Fruit fly (Drosophila melanogaster) whole organism, pupa: ENCODE results near the gene Ude.

Source experiments
- CG10348 ChIP-seq: fragments of 200-800 bp; sonication (Bioruptor generic); IDR thresholded peaks from 2 replicates; pipeline ENCODE4 v1.3.6; 2022; ENCODE audit warnings: missing biosample characterization, missing genetic modification characterization
- CG12605 ChIP-seq: fragments of 200-800 bp; sonication (Bioruptor generic); IDR thresholded peaks from 2 replicates; pipeline ENCODE4 v1.3.6; 2022; ENCODE audit warnings: missing biosample characterization, missing genetic modification characterization
- CG13204 ChIP-seq: fragments of 200-800 bp; sonication (Bioruptor generic); optimal IDR thresholded peaks from 2 replicates; lab custom pipeline; 2018; ENCODE audit warnings: missing biosample characterization, mild to moderate bottlenecking, missing genetic modification characterization, moderate library complexity
- CG14655 ChIP-seq: fragments of 200-800 bp; sonication (Bioruptor generic); optimal IDR thresholded peaks from 3 replicates; lab custom pipeline; 2017; ENCODE audit warnings: mild to moderate bottlenecking, missing biosample characterization, missing genetic modification reagents, missing genetic modification characterization
- CG15710 ChIP-seq: fragments of 200-800 bp; sonication (Bioruptor generic); optimal IDR thresholded peaks from 2 replicates; lab custom pipeline; 2018; ENCODE audit warnings: missing biosample characterization, mild to moderate bottlenecking, missing genetic modification characterization, moderate library complexity
- CG17806 ChIP-seq: fragments of 200-800 bp; sonication (Bioruptor generic); optimal IDR thresholded peaks from 2 replicates; lab custom pipeline; 2018; ENCODE audit warnings: missing biosample characterization, mild to moderate bottlenecking, missing genetic modification characterization, moderate library complexity
- CG32121 ChIP-seq: fragments of 200-800 bp; sonication (Bioruptor generic); IDR thresholded peaks from 2 replicates; pipeline ENCODE4 v1.3.6; 2022; ENCODE audit warnings: missing biosample characterization, missing genetic modification characterization
- CG34367 ChIP-seq: fragments of 200-800 bp; sonication (Bioruptor generic); optimal IDR thresholded peaks from 2 replicates; lab custom pipeline; 2018; ENCODE audit warnings: missing biosample characterization, mild to moderate bottlenecking, missing genetic modification characterization
- CG4496 ChIP-seq: fragments of 200-800 bp; sonication (Bioruptor generic); IDR thresholded peaks from 3 replicates; pipeline ENCODE4 v1.3.6; 2022; ENCODE audit warnings: missing biosample characterization, missing genetic modification characterization
- CG8159 ChIP-seq: fragments of 200-800 bp; sonication (Bioruptor generic); optimal IDR thresholded peaks from 3 replicates; lab custom pipeline; 2018; ENCODE audit warnings: missing biosample characterization, mild to moderate bottlenecking, missing genetic modification characterization, moderate library complexity
- CG8301 ChIP-seq: fragments of 200-800 bp; sonication (Bioruptor generic); optimal IDR thresholded peaks from 2 replicates; lab custom pipeline; 2018; ENCODE audit warnings: missing biosample characterization, mild to moderate bottlenecking, missing genetic modification characterization
- CG9948 ChIP-seq: fragments of 200-800 bp; sonication (Bioruptor generic); optimal IDR thresholded peaks from 2 replicates; lab custom pipeline; 2018; ENCODE audit warnings: missing biosample characterization, mild to moderate bottlenecking, missing genetic modification characterization, moderate library complexity
- D1 ChIP-seq: fragments of 200-800 bp; sonication (Bioruptor generic); optimal IDR thresholded peaks from 2 replicates; lab custom pipeline; 2018; ENCODE audit warnings: missing biosample characterization, mild to moderate bottlenecking, missing genetic modification characterization, moderate library complexity
- EcR ChIP-seq: fragments of 200-800 bp; sonication (Bioruptor generic); optimal IDR thresholded peaks from 3 replicates; lab custom pipeline; 2019; ENCODE audit warnings: missing biosample characterization, missing genetic modification characterization, mild to moderate bottlenecking, moderate library complexity, missing genetic modification reagents
- Ets98B ChIP-seq: fragments of 200-800 bp; sonication (Bioruptor generic); IDR thresholded peaks from 2 replicates; pipeline ENCODE4 v1.3.6; 2022; ENCODE audit warnings: missing biosample characterization, missing genetic modification characterization
- Pif1A ChIP-seq: fragments of 200-800 bp; sonication (Bioruptor generic); optimal IDR thresholded peaks from 3 replicates; lab custom pipeline; 2016; ENCODE audit warnings: missing biosample characterization, missing genetic modification characterization
- Pif1B ChIP-seq: fragments of 200-800 bp; sonication (Bioruptor generic); optimal IDR thresholded peaks from 3 replicates; lab custom pipeline; 2016; ENCODE audit warnings: missing biosample characterization, missing genetic modification characterization
- Snoo ChIP-seq: fragments of 200-800 bp; sonication (Bioruptor generic); optimal IDR thresholded peaks from 3 replicates; lab custom pipeline; 2017; ENCODE audit warnings: missing biosample characterization, mild to moderate bottlenecking, missing genetic modification characterization, inconsistent platforms
- fd96Ca ChIP-seq: fragments of 200-800 bp; sonication (Bioruptor generic); IDR thresholded peaks from 3 replicates; pipeline ENCODE4 v1.3.6; 2022; ENCODE audit warnings: missing biosample characterization, missing genetic modification characterization
- gl ChIP-seq: fragments of 200-800 bp; sonication (Bioruptor generic); optimal IDR thresholded peaks from 2 replicates; lab custom pipeline; 2018; ENCODE audit warnings: missing biosample characterization, mild to moderate bottlenecking, missing genetic modification characterization
- rn ChIP-seq: fragments of 200-800 bp; sonication (Bioruptor generic); IDR thresholded peaks from 2 replicates; pipeline ENCODE4 v1.3.6; 2022; ENCODE audit warnings: missing biosample characterization, missing genetic modification characterization

Ude gene

DNA sequence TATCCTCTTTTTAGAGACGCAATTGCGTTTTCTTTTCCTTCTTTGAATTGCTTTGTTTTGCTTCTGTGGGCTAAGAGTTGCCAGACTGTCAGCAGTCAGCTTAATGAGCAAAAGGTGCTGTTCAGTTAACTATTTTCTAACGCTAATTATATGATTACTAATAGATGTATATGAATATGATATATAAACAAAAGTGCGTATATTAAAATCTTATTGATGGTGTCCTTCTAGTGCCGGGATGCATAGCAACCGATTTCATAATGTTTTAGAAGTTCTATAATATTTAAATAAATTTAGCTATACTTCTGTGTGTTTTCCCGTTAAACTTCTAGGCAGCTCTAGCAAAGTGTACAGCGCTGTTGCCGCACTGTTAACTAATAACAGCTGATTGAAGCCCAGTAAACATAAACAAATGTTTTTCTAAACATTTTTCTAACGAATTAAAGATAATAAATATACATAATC, 30.5 kb upstream of the Ude start, which contains the start of the genes Kaz and CG43273:
TSS of gene Kaz (minus strand) at position 73 of the 465 bp plus-strand sequence.
TSS of gene CG43273 (plus strand) at position 415 of the 465 bp plus-strand sequence.
- TF ChIP-seq CG4496 (GFP tag; lab: Robert Waterston, UW), result peak; percentile 52; the same call in 1 of the 3 replicates
- no peak for TF ChIP-seq CG8159 (tag; lab: Kevin White, UChicago)
- peak; percentile 14; the same call in 1 of the 2 replicates for TF ChIP-seq CG32121 (GFP tag; lab: Robert Waterston, UW)
- TF ChIP-seq, all 21 proteins: peak for 2

DNA sequence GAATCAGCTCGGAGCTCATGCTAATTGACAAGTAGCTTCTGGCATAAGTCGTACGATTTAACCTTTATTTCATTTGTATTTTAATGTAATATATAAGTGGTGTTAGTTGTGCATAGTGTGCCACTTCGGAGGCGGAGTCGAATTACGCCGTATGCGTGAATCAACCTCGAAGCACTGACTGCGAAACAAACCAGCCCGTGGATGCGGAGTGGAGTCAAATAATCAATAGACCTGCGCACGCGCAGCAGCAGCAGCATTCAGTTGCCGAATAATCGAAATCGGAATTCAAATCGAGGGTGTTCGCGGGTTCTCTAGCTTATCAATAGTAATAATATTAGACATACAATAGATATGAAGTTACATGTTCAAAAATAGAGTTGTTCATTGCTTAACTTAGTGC, 28.8 kb upstream of the Ude start, which contains the start of gene RabX4:
TSS of gene RabX4 (minus strand) at position 176 of the 400 bp plus-strand sequence.
- TF ChIP-seq Pif1B (GFP tag; lab: Kevin White, UChicago), result no peak
- TF ChIP-seq CG4496 (GFP tag; lab: Robert Waterston, UW), result no peak
- no peak for TF ChIP-seq CG17806 (tag; lab: Kevin White, UChicago)
- TF ChIP-seq CG15710 (tag; lab: Kevin White, UChicago), result no peak
- TF ChIP-seq D1 (tag; lab: Kevin White, UChicago), result no peak
- no peak for TF ChIP-seq CG13204 (GFP tag; lab: Kevin White, UChicago)
- no peak for TF ChIP-seq CG8301
- no peak for TF ChIP-seq gl (tag; lab: Kevin White, UChicago)
- no peak for TF ChIP-seq CG8159 (tag; lab: Kevin White, UChicago)
- TF ChIP-seq fd96Ca (GFP tag; lab: Robert Waterston, UW), result no peak
- no peak for TF ChIP-seq Snoo (tag; lab: Kevin White, UChicago)
- TF ChIP-seq EcR (GFP tag; lab: Kevin White, UChicago), result no peak
- no peak for TF ChIP-seq CG9948

DNA sequence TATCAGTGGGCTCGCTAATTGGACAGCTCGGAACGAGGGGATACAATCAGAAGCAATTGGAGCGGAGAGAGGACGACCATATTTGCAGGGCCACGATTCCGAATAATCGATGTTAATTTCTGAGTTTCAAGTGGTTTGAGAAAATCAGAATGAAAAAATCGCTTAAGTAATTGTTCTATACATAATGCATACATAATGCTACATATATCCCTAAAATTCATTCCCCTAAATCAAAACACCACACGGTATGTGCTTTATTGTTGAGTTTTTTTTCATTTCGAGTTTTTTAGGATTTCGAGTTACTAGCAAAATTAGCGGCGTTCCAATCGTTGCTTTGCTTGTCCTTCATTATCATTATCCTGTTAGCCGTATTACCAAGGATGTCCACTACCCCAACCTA, 26.1 kb upstream of the Ude start, which contains the start of gene niki:
TSS of gene niki (minus strand) at position 101 of the 400 bp plus-strand sequence.
- TF ChIP-seq Ets98B (no peak), CG14655 (no peak), CG10348 (GFP tag; lab: Robert Waterston, UW) (no peak), CG12605 (GFP tag; lab: Robert Waterston, UW) (no peak), CG34367 (tag; lab: Kevin White, UChicago) (no peak), gl (tag; lab: Kevin White, UChicago) (no peak), CG15710 (tag; lab: Kevin White, UChicago) (no peak), CG9948 (no peak)

- no peak for TF ChIP-seq Pif1B (GFP tag; lab: Kevin White, UChicago)
- no peak for TF ChIP-seq CG12605 (GFP tag; lab: Robert Waterston, UW)
- TF ChIP-seq CG4496 (GFP tag; lab: Robert Waterston, UW), result no peak
- no peak for TF ChIP-seq fd96Ca (GFP tag; lab: Robert Waterston, UW)
- TF ChIP-seq CG13204 (GFP tag; lab: Kevin White, UChicago), result no peak
- no peak for TF ChIP-seq CG8159 (tag; lab: Kevin White, UChicago)
- TF ChIP-seq rn (GFP tag; lab: Robert Waterston, UW), result no peak
- TF ChIP-seq CG10348 (GFP tag; lab: Robert Waterston, UW), result no peak
- no peak for TF ChIP-seq EcR (GFP tag; lab: Kevin White, UChicago)
- no peak for TF ChIP-seq Pif1A (GFP tag; lab: Kevin White, UChicago)
- no peak for TF ChIP-seq CG32121 (GFP tag; lab: Robert Waterston, UW)
- TF ChIP-seq CG17806 (tag; lab: Kevin White, UChicago), result no peak
Measured at dm6 chr3R:24823061-24823460, 23.6 kb upstream of the Ude start.

DNA sequence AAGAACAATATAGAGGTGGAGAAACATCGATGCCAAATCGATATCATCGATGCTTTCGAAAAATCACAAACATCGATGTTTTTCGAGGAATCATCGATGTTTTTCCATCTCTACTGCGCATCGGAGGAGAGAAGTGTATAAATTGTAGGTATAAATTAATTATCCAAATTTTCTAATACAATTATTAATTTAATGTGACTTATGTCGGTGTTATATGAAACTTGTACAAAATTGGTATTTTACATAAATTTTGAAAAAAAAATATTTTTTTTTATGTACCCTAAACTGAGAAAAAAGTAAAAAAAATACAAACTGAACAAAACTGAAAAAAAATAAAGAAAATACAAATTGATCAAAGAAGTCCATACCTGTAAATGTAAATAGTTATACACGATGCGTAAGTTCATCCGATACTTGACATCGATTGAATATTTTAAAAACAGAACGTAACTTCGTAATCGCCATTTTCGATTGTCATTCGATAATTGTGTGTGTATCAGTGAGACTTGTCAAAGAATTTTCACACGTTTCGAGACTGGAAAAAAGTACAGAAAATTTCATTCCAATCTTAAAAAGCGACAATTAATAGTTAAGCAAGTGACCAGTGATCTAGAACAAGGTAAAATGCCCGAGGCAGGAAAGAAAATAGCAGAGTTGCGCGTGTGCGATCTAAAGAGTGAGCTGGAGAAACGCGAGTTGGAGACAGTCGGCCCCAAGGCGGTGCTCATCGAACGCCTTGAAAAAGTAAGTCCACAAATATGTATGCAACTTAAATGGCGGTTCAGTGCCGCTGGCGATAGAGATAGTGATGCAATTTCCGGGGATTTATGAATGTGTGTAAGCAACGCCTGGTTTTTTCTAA, 17.8 kb upstream of the Ude start, which contains the start of the genes CG5808 and Saf-B:
TSS of gene CG5808 (minus strand) at position 15 of the 862 bp plus-strand sequence.
TSS of gene Saf-B (plus strand) at position 472 of the 862 bp plus-strand sequence.
- TF ChIP-seq CG32121 (GFP tag; lab: Robert Waterston, UW), result 0 out of 2 replicates have a peak, but pooled peaks have one; percentile 21
- TF ChIP-seq rn (GFP tag; lab: Robert Waterston, UW), result no peak

DNA sequence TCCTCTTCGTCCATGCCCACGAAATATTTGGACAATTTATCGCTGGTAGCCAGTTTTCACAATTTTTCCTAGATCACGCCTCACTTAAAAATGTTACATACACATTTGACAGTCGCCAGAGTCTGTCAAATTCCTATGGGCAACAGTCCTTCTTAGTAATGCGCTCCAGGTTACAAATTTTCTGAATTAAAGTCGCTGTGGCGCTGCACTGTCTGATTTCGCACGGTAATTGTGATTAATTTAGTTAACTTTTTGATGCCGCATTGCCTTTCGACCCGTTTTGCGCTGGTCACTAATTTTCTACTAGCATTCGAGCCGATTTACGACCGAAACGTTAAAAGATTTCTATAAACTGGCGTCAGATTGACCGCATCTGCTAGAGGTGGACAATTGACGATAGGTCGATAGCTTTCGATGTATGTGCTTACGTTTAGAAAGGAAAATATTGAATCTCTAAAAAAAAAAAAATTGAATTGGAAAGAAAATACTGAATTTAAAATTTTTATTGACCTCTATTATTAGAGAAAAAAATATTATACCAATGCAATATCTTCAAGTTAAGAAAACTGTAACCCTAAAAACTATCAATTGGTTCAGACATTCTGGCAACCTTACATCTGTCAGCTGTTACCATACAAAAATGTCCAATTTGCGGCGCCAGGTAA, 14.3 kb upstream of the Ude start, which contains the start of the genes lili and CG34150:
TSS of gene lili (minus strand) at position 376 of the 665 bp plus-strand sequence.
TSS of gene CG34150 (plus strand) at position 626 of the 665 bp plus-strand sequence.
- TF ChIP-seq gl (tag; lab: Kevin White, UChicago) (no peak), CG15710 (tag; lab: Kevin White, UChicago) (peak; percentile 60), CG32121 (GFP tag; lab: Robert Waterston, UW) (peak; percentile 28; the same call in 1 of the 2 replicates), Pif1A (GFP tag; lab: Kevin White, UChicago) (no peak), CG9948 (peak; percentile 38), Snoo (tag; lab: Kevin White, UChicago) (peak; percentile 31), Ets98B (peak; percentile 38; the same call in 1 of the 2 replicates), CG10348 (GFP tag; lab: Robert Waterston, UW) (no peak), rn (GFP tag; lab: Robert Waterston, UW) (no peak), CG8159 (tag; lab: Kevin White, UChicago) (no peak), Pif1B (GFP tag; lab: Kevin White, UChicago) (no peak), CG13204 (GFP tag; lab: Kevin White, UChicago) (no peak), CG14655 (no peak), D1 (tag; lab: Kevin White, UChicago) (no peak), CG4496 (GFP tag; lab: Robert Waterston, UW) (peak; percentile 79), CG17806 (tag; lab: Kevin White, UChicago) (peak; percentile 39), CG12605 (GFP tag; lab: Robert Waterston, UW) (peak; percentile 27), EcR (GFP tag; lab: Kevin White, UChicago) (peak; percentile 22), fd96Ca (GFP tag; lab: Robert Waterston, UW) (no peak)
